Worm (Caenorhabditis elegans) whole organism, L1 larva: ENCODE measurements around the gene capg-2.

Experiments used
- C04F5.9 ChIP-seq: sonication (generic microtip); optimal IDR thresholded peaks from 2 replicates; lab custom pipeline; 2016; ENCODE audit warnings: missing genetic modification characterization, missing compliant biosample characterization
- C34B4.2 ChIP-seq: sonication (generic microtip); optimal IDR thresholded peaks from 2 replicates; lab custom pipeline; 2017; ENCODE audit warnings: mild to moderate bottlenecking, missing genetic modification characterization, missing compliant biosample characterization
- ama-1 ChIP-seq: fragments of 150-350 bp; optimal IDR thresholded peaks from 2 replicates; lab custom pipeline; 2014
- blmp-1 ChIP-seq: fragments of 150-350 bp; optimal IDR thresholded peaks from 2 replicates; lab custom pipeline; 2014; ENCODE audit warnings: missing biosample characterization, missing genetic modification characterization
- ceh-63 ChIP-seq: fragments of 200-800 bp; sonication (Bioruptor generic); optimal IDR thresholded peaks from 2 replicates; lab custom pipeline; 2018; ENCODE audit warnings: mild to moderate bottlenecking, missing genetic modification characterization, missing compliant biosample characterization
- ceh-8 ChIP-seq: fragments of 200-800 bp; sonication (Bioruptor generic); optimal IDR thresholded peaks from 2 replicates; lab custom pipeline; 2018; ENCODE audit warnings: mild to moderate bottlenecking, missing genetic modification characterization, moderate library complexity, missing compliant biosample characterization
- ceh-90 ChIP-seq: sonication (generic microtip); optimal IDR thresholded peaks from 2 replicates; lab custom pipeline; 2016; ENCODE audit warnings: missing genetic modification characterization, missing compliant biosample characterization
- dsc-1 ChIP-seq: sonication (generic microtip); optimal IDR thresholded peaks from 2 replicates; lab custom pipeline; 2016; ENCODE audit warnings: mild to moderate bottlenecking, missing genetic modification characterization, missing compliant biosample characterization
- efl-1 ChIP-seq, 4 experiments: fragments of 150-350 bp; optimal IDR thresholded peaks in 3 of 4; peaks in 1 of 4; 1 replicate in 1 of 4; 2 replicates in 3 of 4; lab custom pipeline; 2014; ENCODE audit warnings: missing biosample characterization in 2 of 4, missing genetic modification characterization in 2 of 4, missing genetic modification reagents in 2 of 4
- elt-2 ChIP-seq: sonication (generic microtip); optimal IDR thresholded peaks from 2 replicates; lab custom pipeline; 2016; ENCODE audit warnings: missing genetic modification characterization, mild to moderate bottlenecking, inconsistent platforms, missing compliant biosample characterization, missing genetic modification reagents
- elt-3 ChIP-seq, 6 experiments: fragments of 150-350 bp in 1 of 6; sonication (generic microtip); optimal IDR thresholded peaks; 2 replicates each; lab custom pipeline; 2017 to 2018; ENCODE audit warnings: missing biosample characterization in 6 of 6, missing genetic modification characterization in 6 of 6, inconsistent platforms in 1 of 6
- ets-5 ChIP-seq: fragments of 200-800 bp; sonication (Bioruptor generic); IDR thresholded peaks from 2 replicates; pipeline ENCODE4 v1.3.6; 2022; ENCODE audit warnings: missing genetic modification characterization, missing compliant biosample characterization
- fkh-10 ChIP-seq: sonication (generic microtip); optimal IDR thresholded peaks from 2 replicates; lab custom pipeline; 2017; ENCODE audit warnings: missing biosample characterization, missing genetic modification reagents, missing genetic modification characterization
- fkh-4 ChIP-seq: sonication (generic microtip); optimal IDR thresholded peaks from 2 replicates; lab custom pipeline; 2016; ENCODE audit warnings: missing compliant biosample characterization, missing genetic modification characterization, borderline replicate concordance
- fos-1 ChIP-seq: fragments of 150-350 bp; optimal IDR thresholded peaks from 2 replicates; lab custom pipeline; 2014; ENCODE audit warnings: missing biosample characterization, missing genetic modification characterization
- grh-1 ChIP-seq: fragments of 200-800 bp; sonication (Bioruptor generic); IDR thresholded peaks from 2 replicates; pipeline ENCODE4 v1.3.6; 2022; ENCODE audit warnings: missing genetic modification reagents, missing genetic modification characterization, missing compliant biosample characterization
- hlh-4 ChIP-seq: sonication (generic microtip); optimal IDR thresholded peaks from 2 replicates; lab custom pipeline; 2016; ENCODE audit warnings: mild to moderate bottlenecking, missing genetic modification characterization, missing compliant biosample characterization
- irx-1 ChIP-seq: sonication (generic microtip); optimal IDR thresholded peaks from 2 replicates; lab custom pipeline; 2016; ENCODE audit warnings: missing genetic modification characterization, missing compliant biosample characterization
- isw-1 ChIP-seq: fragments of 200-800 bp; sonication (Bioruptor generic); IDR thresholded peaks from 2 replicates; pipeline ENCODE4 v1.3.6; 2022; ENCODE audit warnings: missing genetic modification characterization, missing compliant biosample characterization
- lin-13 ChIP-seq: fragments of 150-350 bp; optimal IDR thresholded peaks from 2 replicates; lab custom pipeline; 2014; ENCODE audit warnings: missing biosample characterization, missing genetic modification reagents, missing genetic modification characterization
- lin-14 ChIP-seq: fragments of 200-800 bp; sonication (Bioruptor generic); optimal IDR thresholded peaks from 2 replicates; lab custom pipeline; 2018; ENCODE audit warnings: mild to moderate bottlenecking, missing genetic modification characterization, moderate library complexity, missing compliant biosample characterization
- lin-35 ChIP-seq, 2 experiments: fragments of 150-350 bp; optimal IDR thresholded peaks; 2 replicates each; lab custom pipeline; 2014; ENCODE audit warnings: missing biosample characterization in 2 of 2, missing genetic modification characterization in 2 of 2, missing genetic modification reagents in 2 of 2
- lir-3 ChIP-seq: sonication (generic microtip); optimal IDR thresholded peaks from 2 replicates; lab custom pipeline; 2016; ENCODE audit warnings: mild to moderate bottlenecking, missing genetic modification characterization, moderate library complexity, missing compliant biosample characterization; ENCODE audit not compliant: poor library complexity
- lsy-2 ChIP-seq, 2 experiments: fragments of 150-350 bp; optimal IDR thresholded peaks; 2 replicates each; lab custom pipeline; 2014; ENCODE audit warnings: missing biosample characterization in 2 of 2, missing genetic modification characterization in 2 of 2
- mdl-1 ChIP-seq, 2 experiments: fragments of 150-350 bp; optimal IDR thresholded peaks; 2 replicates each; lab custom pipeline; 2014 to 2017; ENCODE audit warnings: missing biosample characterization in 2 of 2, missing genetic modification characterization in 2 of 2, inconsistent platforms in 1 of 2
- mep-1 ChIP-seq: fragments of 150-350 bp; optimal IDR thresholded peaks from 2 replicates; lab custom pipeline; 2014; ENCODE audit warnings: missing biosample characterization, missing genetic modification characterization
- nhr-12 ChIP-seq: sonication (generic microtip); optimal IDR thresholded peaks from 2 replicates; lab custom pipeline; 2017; ENCODE audit warnings: missing biosample characterization, missing genetic modification characterization
- nhr-20 ChIP-seq: sonication (generic microtip); optimal IDR thresholded peaks from 2 replicates; lab custom pipeline; 2016; ENCODE audit warnings: mild to moderate bottlenecking, missing genetic modification characterization, missing compliant biosample characterization
- nhr-28 ChIP-seq: fragments of 150-350 bp; optimal IDR thresholded peaks from 2 replicates; lab custom pipeline; 2014; ENCODE audit warnings: missing biosample characterization, missing genetic modification characterization
- nhr-71 ChIP-seq: sonication (generic microtip); optimal IDR thresholded peaks from 2 replicates; lab custom pipeline; 2016; ENCODE audit warnings: mild to moderate bottlenecking, missing genetic modification characterization, moderate library complexity, missing compliant biosample characterization
- nhr-76 ChIP-seq: sonication (generic microtip); optimal IDR thresholded peaks from 2 replicates; lab custom pipeline; 2017; ENCODE audit warnings: missing biosample characterization, missing genetic modification characterization
- nhr-84 ChIP-seq: sonication (generic microtip); optimal IDR thresholded peaks from 2 replicates; lab custom pipeline; 2017; ENCODE audit warnings: missing biosample characterization, missing genetic modification characterization
- nhr-90 ChIP-seq: sonication (generic microtip); optimal IDR thresholded peaks from 2 replicates; lab custom pipeline; 2016; ENCODE audit warnings: mild to moderate bottlenecking, missing genetic modification characterization, missing compliant biosample characterization; ENCODE audit not compliant: poor library complexity
- pag-3 ChIP-seq: sonication (generic microtip); optimal IDR thresholded peaks from 2 replicates; lab custom pipeline; 2017; ENCODE audit warnings: missing genetic modification characterization, mild to moderate bottlenecking, missing compliant biosample characterization, antibody characterized with exemption, borderline replicate concordance; ENCODE audit not compliant: insufficient read depth
- pqm-1 ChIP-seq: sonication (generic microtip); optimal IDR thresholded peaks from 3 replicates; lab custom pipeline; 2017; ENCODE audit warnings: missing biosample characterization, missing genetic modification characterization
- sox-4 ChIP-seq: sonication (generic microtip); optimal IDR thresholded peaks from 2 replicates; lab custom pipeline; 2016; ENCODE audit warnings: missing genetic modification characterization, missing compliant biosample characterization
- swsn-7 ChIP-seq: sonication (generic microtip); optimal IDR thresholded peaks from 2 replicates; lab custom pipeline; 2016; ENCODE audit warnings: missing genetic modification characterization, missing compliant biosample characterization
- tlp-1 ChIP-seq: fragments of 150-350 bp; optimal IDR thresholded peaks from 2 replicates; lab custom pipeline; 2014; ENCODE audit warnings: missing biosample characterization, missing genetic modification characterization
- unc-86 ChIP-seq: sonication (generic microtip); optimal IDR thresholded peaks from 2 replicates; lab custom pipeline; 2016; ENCODE audit warnings: missing genetic modification characterization, missing compliant biosample characterization
- unc-98 ChIP-seq: fragments of 200-800 bp; sonication (Bioruptor generic); IDR thresholded peaks from 2 replicates; pipeline ENCODE4 v1.3.6; 2022; ENCODE audit warnings: missing genetic modification characterization, missing compliant biosample characterization
- vab-15 ChIP-seq: sonication (generic microtip); optimal IDR thresholded peaks from 2 replicates; lab custom pipeline; 2017; ENCODE audit warnings: missing genotype, mild to moderate bottlenecking, missing genetic modification characterization, missing compliant biosample characterization
- xbp-1 ChIP-seq: sonication (generic microtip); optimal IDR thresholded peaks from 2 replicates; lab custom pipeline; 2016; ENCODE audit warnings: missing genetic modification characterization, missing compliant biosample characterization
- zag-1 ChIP-seq: fragments of 150-350 bp; optimal IDR thresholded peaks from 2 replicates; lab custom pipeline; 2014; ENCODE audit warnings: missing biosample characterization, missing genetic modification characterization
- zip-4 ChIP-seq: fragments of 200-800 bp; sonication (Bioruptor generic); optimal IDR thresholded peaks from 2 replicates; lab custom pipeline; 2018; ENCODE audit warnings: mild to moderate bottlenecking, missing genetic modification characterization, moderate library complexity, missing compliant biosample characterization
- ztf-4 ChIP-seq: fragments of 150-350 bp; optimal IDR thresholded peaks from 2 replicates; lab custom pipeline; 2014; ENCODE audit warnings: missing biosample characterization, missing genetic modification characterization

The capg-2 gene

DNA sequence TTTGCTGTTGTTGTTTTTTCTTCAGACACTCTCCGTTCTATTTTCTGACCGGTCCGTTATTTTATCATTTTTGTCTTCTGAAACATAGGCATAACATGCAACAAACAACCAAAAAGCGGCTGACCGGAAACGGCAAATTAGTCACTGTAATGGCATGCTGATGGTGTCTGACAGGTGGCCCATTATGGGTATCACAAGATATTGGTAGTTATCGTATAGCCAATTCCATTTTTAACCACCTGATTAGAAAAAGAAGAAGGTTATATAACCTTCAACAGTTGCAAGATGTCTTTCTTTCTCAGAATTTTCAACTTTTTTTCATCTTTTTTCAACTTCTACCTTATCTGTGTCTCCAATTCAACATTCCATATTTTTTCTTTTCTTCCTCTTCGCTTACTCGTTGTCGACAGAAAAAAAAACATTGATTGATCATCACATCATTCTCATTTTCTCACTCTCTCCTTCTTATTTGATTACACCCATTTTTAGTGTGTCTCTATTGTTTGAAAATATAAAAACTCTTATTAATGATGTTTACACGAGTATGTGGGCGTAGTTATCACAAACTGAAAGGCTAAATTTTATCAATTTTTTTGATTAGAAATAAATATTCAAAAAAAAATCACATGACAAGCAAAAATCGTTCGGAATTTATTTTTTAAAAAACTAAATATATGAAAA, 29.2 kb downstream of the capg-2 start (continued):
- TF ChIP-seq elt-3 (tag; optimal IDR thresholded peaks at IDR 0.05; lab: Kevin White, UChicago) = peak in 2 of 6 experiments; percentile 19 to 37
- no peak for TF ChIP-seq ets-5
- TF ChIP-seq xbp-1 = no peak
- peak; percentile 77 for TF ChIP-seq irx-1 (tag; lab: Kevin White, UChicago)
- TF ChIP-seq fkh-10 (GFP tag; lab: Kevin White, UChicago) = no peak
- TF ChIP-seq fos-1 = no peak
- TF ChIP-seq sox-4 (tag; lab: Kevin White, UChicago) = no peak
- peak; percentile 24 for TF ChIP-seq blmp-1 (tag; lab: Kevin White, UChicago)
- peak; percentile 92 for TF ChIP-seq vab-15 (tag; lab: Kevin White, UChicago)
- peak in 1 of 2 experiments; percentile 36 for TF ChIP-seq mdl-1 (tag; optimal IDR thresholded peaks at IDR 0.05; lab: Kevin White, UChicago)
- no peak for TF ChIP-seq pqm-1

- no peak for TF ChIP-seq ztf-4 (tag; lab: Kevin White, UChicago)
- no peak for TF ChIP-seq fkh-4 (tag; lab: Kevin White, UChicago)
- no peak for TF ChIP-seq isw-1 (GFP tag; lab: Robert Waterston, UW)
- TF ChIP-seq fkh-10 (GFP tag; lab: Kevin White, UChicago) = no peak
- TF ChIP-seq lin-13 (GFP tag; lab: Kevin White, UChicago) = no peak
- no peak for TF ChIP-seq nhr-84 (tag; lab: Kevin White, UChicago)
- no peak for TF ChIP-seq ceh-90 (tag; lab: Kevin White, UChicago)
- TF ChIP-seq swsn-7 = no peak
- no peak for TF ChIP-seq grh-1 (GFP tag; lab: Robert Waterston, UW)
- TF ChIP-seq ceh-63 (GFP tag; lab: Kevin White, UChicago) = no peak
- TF ChIP-seq unc-98 (GFP tag; lab: Robert Waterston, UW) = no peak
- TF ChIP-seq elt-2 (tag; lab: Kevin White, UChicago) = peak; percentile 72
- no peak for TF ChIP-seq ets-5
- no peak for TF ChIP-seq tlp-1 (tag; lab: Kevin White, UChicago)
- TF ChIP-seq mep-1 (tag; lab: Kevin White, UChicago) = no peak
- peak in 1 of 6 experiments; percentile 10 for TF ChIP-seq elt-3 (tag; optimal IDR thresholded peaks at IDR 0.05; lab: Kevin White, UChicago)
- peak in 1 of 2 experiments; percentile 25 for TF ChIP-seq lin-35 (GFP tag; optimal IDR thresholded peaks at IDR 0.05; lab: Kevin White, UChicago)
- no peak for TF ChIP-seq efl-1 (optimal IDR thresholded peaks at IDR 0.05; lab: Kevin White, UChicago)
- TF ChIP-seq efl-1 (GFP tag; optimal IDR thresholded peaks at IDR 0.05 in 1 of 2; lab: Kevin White, UChicago) = peak in 1 of 2 experiments; percentile 90
- no peak for TF ChIP-seq irx-1 (tag; lab: Kevin White, UChicago)
- TF ChIP-seq lsy-2 (tag; optimal IDR thresholded peaks at IDR 0.05; lab: Kevin White, UChicago) = no peak
- no peak for TF ChIP-seq C04F5.9 (tag; lab: Kevin White, UChicago)
- TF ChIP-seq xbp-1 = no peak
- TF ChIP-seq zip-4 (GFP tag; lab: Kevin White, UChicago) = no peak
- no peak for TF ChIP-seq nhr-28 (tag; lab: Kevin White, UChicago)
- no peak for TF ChIP-seq pqm-1
- no peak for TF ChIP-seq unc-86 (tag; lab: Kevin White, UChicago)
- no peak for TF ChIP-seq nhr-20
- TF ChIP-seq nhr-76 (tag; lab: Kevin White, UChicago) = no peak
- TF ChIP-seq ceh-8 (GFP tag; lab: Kevin White, UChicago) = no peak
- TF ChIP-seq dsc-1 (tag; lab: Kevin White, UChicago) = no peak
- TF ChIP-seq lin-14 = peak; percentile 25
- peak; percentile 43 for TF ChIP-seq nhr-71 (tag; lab: Kevin White, UChicago)
- no peak for TF ChIP-seq C34B4.2 (tag; lab: Kevin White, UChicago)
- no peak for TF ChIP-seq hlh-4 (tag; lab: Kevin White, UChicago)
- no peak for TF ChIP-seq pag-3 (tag; lab: Kevin White, UChicago)
- TF ChIP-seq ama-1 (lab: Kevin White, UChicago) = no peak
- TF ChIP-seq nhr-12 (tag; lab: Kevin White, UChicago) = no peak
- TF ChIP-seq zag-1 = no peak
- TF ChIP-seq nhr-90 (tag; lab: Kevin White, UChicago) = peak; percentile 40
- no peak for TF ChIP-seq lir-3 (tag; lab: Kevin White, UChicago)
Measured at ce11 chrV:12301985-12302591, 30.4 kb downstream of the capg-2 start, which contains the start of the genes frm-7 and F55C5.17. Gene frm-7, plus strand, starts transcription at chrV:12302484. Gene F55C5.17, plus strand, starts transcription at chrV:12302541.
